Worm (Caenorhabditis elegans) whole organism, L4 larva: ENCODE data around the gene taf-11.3.

Experiments used
- D1046.2 ChIP-seq: fragments of 200-800 bp; sonication (Bioruptor generic); IDR thresholded peaks from 2 replicates; pipeline ENCODE4 v1.3.6; 2022; ENCODE audit warnings: missing genetic modification characterization, missing compliant biosample characterization
- F10B5.3 ChIP-seq: sonication (generic microtip); optimal IDR thresholded peaks from 2 replicates; lab custom pipeline; 2016; ENCODE audit warnings: mild to moderate bottlenecking, missing genetic modification characterization, missing compliant biosample characterization
- F26F4.8 ChIP-seq: fragments of 200-800 bp; sonication (Bioruptor generic); conservative IDR thresholded peaks from 2 replicates; pipeline ENCODE4 v1.3.6; 2022; ENCODE audit warnings: missing genetic modification characterization, missing compliant biosample characterization
- F37D6.2 ChIP-seq: sonication (generic microtip); optimal IDR thresholded peaks from 2 replicates; lab custom pipeline; 2016; ENCODE audit warnings: mild to moderate bottlenecking, missing genetic modification characterization, missing compliant biosample characterization
- Y5F2A.4 ChIP-seq: fragments of 200-800 bp; sonication (Bioruptor generic); optimal IDR thresholded peaks from 2 replicates; lab custom pipeline; 2018; ENCODE audit warnings: mild to moderate bottlenecking, missing genetic modification characterization, missing compliant biosample characterization
- aly-2 ChIP-seq: sonication (generic microtip); optimal IDR thresholded peaks from 2 replicates; lab custom pipeline; 2018; ENCODE audit warnings: missing biosample characterization, missing genetic modification characterization
- arid-1 ChIP-seq: fragments of 200-800 bp; sonication (Bioruptor generic); conservative IDR thresholded peaks from 2 replicates; pipeline ENCODE4 v1.3.6; 2022; ENCODE audit warnings: missing genetic modification reagents, missing genetic modification characterization, missing compliant biosample characterization
- ceh-28 ChIP-seq: fragments of 150-350 bp; optimal IDR thresholded peaks from 2 replicates; lab custom pipeline; 2014; ENCODE audit warnings: missing biosample characterization, missing genetic modification reagents, missing genetic modification characterization
- ceh-62 ChIP-seq: sonication (generic microtip); optimal IDR thresholded peaks from 2 replicates; lab custom pipeline; 2017; ENCODE audit warnings: missing biosample characterization, missing genetic modification characterization
- cey-2 ChIP-seq: sonication (generic microtip); optimal IDR thresholded peaks from 3 replicates; lab custom pipeline; 2017; ENCODE audit warnings: missing genetic modification characterization, mild to moderate bottlenecking, missing compliant biosample characterization, antibody characterized with exemption, borderline replicate concordance; ENCODE audit not compliant: insufficient read depth
- ctbp-1 ChIP-seq: fragments of 200-800 bp; sonication (Bioruptor generic); IDR thresholded peaks from 2 replicates; pipeline ENCODE4 v1.3.6; 2022; ENCODE audit warnings: missing genetic modification reagents, missing genetic modification characterization, missing compliant biosample characterization
- daf-16 ChIP-seq, 3 experiments: sonication (generic microtip); optimal IDR thresholded peaks; 2 replicates each; lab custom pipeline; 2016 to 2017; ENCODE audit warnings: missing genetic modification characterization in 3 of 3, missing genetic modification reagents in 3 of 3, mild to moderate bottlenecking in 2 of 3, missing compliant biosample characterization in 2 of 3, missing biosample characterization in 1 of 3, moderate library complexity in 1 of 3
- daf-19 ChIP-seq: fragments of 200-800 bp; sonication (Bioruptor generic); conservative IDR thresholded peaks from 2 replicates; pipeline ENCODE4 v1.3.6; 2022; ENCODE audit warnings: missing genetic modification characterization, missing compliant biosample characterization
- daf-8 ChIP-seq: fragments of 200-800 bp; sonication (Bioruptor generic); IDR thresholded peaks from 2 replicates; pipeline ENCODE4 v1.3.6; 2022; ENCODE audit warnings: missing genetic modification characterization, missing compliant biosample characterization
- dmd-9 ChIP-seq: fragments of 200-800 bp; sonication (Bioruptor generic); IDR thresholded peaks from 2 replicates; pipeline ENCODE4 v1.3.6; 2022; ENCODE audit warnings: missing genetic modification reagents, missing genetic modification characterization, missing compliant biosample characterization
- dpl-1 ChIP-seq: fragments of 150-350 bp; optimal IDR thresholded peaks from 2 replicates; lab custom pipeline; 2014; ENCODE audit warnings: missing biosample characterization, missing genetic modification reagents, missing genetic modification characterization
- egl-27 ChIP-seq: sonication (generic microtip); optimal IDR thresholded peaks from 3 replicates; lab custom pipeline; 2017; ENCODE audit warnings: missing biosample characterization, missing genetic modification reagents, missing genetic modification characterization
- fos-1 ChIP-seq: fragments of 150-350 bp; optimal IDR thresholded peaks from 2 replicates; lab custom pipeline; 2014; ENCODE audit warnings: missing biosample characterization, missing genetic modification characterization
- gei-8 ChIP-seq: fragments of 200-800 bp; sonication (Bioruptor generic); optimal IDR thresholded peaks from 2 replicates; lab custom pipeline; 2018; ENCODE audit warnings: mild to moderate bottlenecking, missing genetic modification characterization, missing compliant biosample characterization
- hlh-11 ChIP-seq: fragments of 200-800 bp; sonication (Bioruptor generic); optimal IDR thresholded peaks from 2 replicates; lab custom pipeline; 2018; ENCODE audit warnings: mild to moderate bottlenecking, missing genetic modification characterization, missing compliant biosample characterization
- lin-1 ChIP-seq: fragments of 200-800 bp; sonication (Bioruptor generic); IDR thresholded peaks from 2 replicates; pipeline ENCODE4 v1.3.6; 2022; ENCODE audit warnings: missing genetic modification reagents, missing genetic modification characterization, missing compliant biosample characterization
- lin-15B ChIP-seq: fragments of 150-350 bp; sonication (generic microtip); optimal IDR thresholded peaks from 3 replicates; lab custom pipeline; 2014; ENCODE audit warnings: missing biosample characterization, missing genetic modification characterization
- lin-38 ChIP-seq: fragments of 200-800 bp; sonication (Bioruptor generic); IDR thresholded peaks from 2 replicates; pipeline ENCODE4 v1.3.6; 2022; ENCODE audit warnings: missing genetic modification reagents, missing genetic modification characterization, missing compliant biosample characterization
- lin-39 ChIP-seq: fragments of 150-350 bp; optimal IDR thresholded peaks from 2 replicates; lab custom pipeline; 2014; ENCODE audit warnings: missing biosample characterization, missing genetic modification reagents, missing genetic modification characterization
- lir-3 ChIP-seq: sonication (generic microtip); optimal IDR thresholded peaks from 2 replicates; lab custom pipeline; 2016; ENCODE audit warnings: mild to moderate bottlenecking, missing genetic modification characterization, missing compliant biosample characterization
- lsy-2 ChIP-seq, 2 experiments: fragments of 150-350 bp in 1 of 2; sonication (generic microtip) in 1 of 2; optimal IDR thresholded peaks; 2 replicates each; lab custom pipeline; 2014 to 2017; ENCODE audit warnings: missing biosample characterization in 2 of 2, missing genetic modification characterization in 2 of 2
- madf-5 ChIP-seq, 2 experiments: fragments of 200-800 bp; sonication (Bioruptor generic); IDR thresholded peaks; 2 replicates each; pipeline ENCODE4 v1.3.6; 2022; ENCODE audit warnings: missing compliant biosample characterization in 2 of 2, missing genetic modification characterization in 2 of 2
- madf-9 ChIP-seq: fragments of 200-800 bp; sonication (Bioruptor generic); conservative IDR thresholded peaks from 2 replicates; pipeline ENCODE4 v1.3.6; 2022; ENCODE audit warnings: missing genetic modification reagents, missing genetic modification characterization, missing compliant biosample characterization
- mdt-29 ChIP-seq: fragments of 200-800 bp; sonication (Bioruptor generic); IDR thresholded peaks from 2 replicates; pipeline ENCODE4 v1.3.6; 2022; ENCODE audit warnings: missing genetic modification reagents, missing genetic modification characterization, missing compliant biosample characterization
- mes-2 ChIP-seq: sonication (generic microtip); optimal IDR thresholded peaks from 2 replicates; lab custom pipeline; 2016; ENCODE audit warnings: missing genotype, mild to moderate bottlenecking, missing genetic modification characterization, missing compliant biosample characterization; ENCODE audit not compliant: poor library complexity, severe bottlenecking
- mxl-2 ChIP-seq: fragments of 200-800 bp; sonication (Bioruptor generic); conservative IDR thresholded peaks from 2 replicates; pipeline ENCODE4 v1.3.6; 2022; ENCODE audit warnings: missing genetic modification reagents, missing genetic modification characterization, missing compliant biosample characterization
- mxl-3 ChIP-seq: fragments of 200-800 bp; sonication (Bioruptor generic); optimal IDR thresholded peaks from 2 replicates; lab custom pipeline; 2018; ENCODE audit warnings: mild to moderate bottlenecking, missing genetic modification characterization, missing compliant biosample characterization
- nhr-102 ChIP-seq: sonication (generic microtip); optimal IDR thresholded peaks from 2 replicates; lab custom pipeline; 2016; ENCODE audit warnings: mild to moderate bottlenecking, missing genetic modification characterization, moderate library complexity, missing compliant biosample characterization
- nhr-11 ChIP-seq: fragments of 150-350 bp; optimal IDR thresholded peaks from 2 replicates; lab custom pipeline; 2014; ENCODE audit warnings: missing biosample characterization, missing genetic modification characterization
- nhr-237 ChIP-seq: sonication (generic microtip); optimal IDR thresholded peaks from 2 replicates; lab custom pipeline; 2017; ENCODE audit warnings: missing biosample characterization, missing genetic modification characterization
- nhr-42 ChIP-seq: fragments of 200-800 bp; sonication (Bioruptor generic); IDR thresholded peaks from 2 replicates; pipeline ENCODE4 v1.3.6; 2022; ENCODE audit warnings: missing genetic modification characterization, missing compliant biosample characterization
- nhr-6 ChIP-seq: fragments of 150-350 bp; optimal IDR thresholded peaks from 2 replicates; lab custom pipeline; 2014; ENCODE audit warnings: missing biosample characterization, missing genetic modification characterization
- nhr-77 ChIP-seq: fragments of 150-350 bp; optimal IDR thresholded peaks from 2 replicates; lab custom pipeline; 2014; ENCODE audit warnings: missing biosample characterization, missing genetic modification characterization
- saeg-2 ChIP-seq: fragments of 200-800 bp; sonication (Bioruptor generic); IDR thresholded peaks from 2 replicates; pipeline ENCODE4 v1.3.6; 2022; ENCODE audit warnings: missing genetic modification reagents, missing genetic modification characterization, missing compliant biosample characterization
- sdz-12 ChIP-seq: fragments of 200-800 bp; sonication (Bioruptor generic); optimal IDR thresholded peaks from 2 replicates; lab custom pipeline; 2018; ENCODE audit warnings: mild to moderate bottlenecking, missing genetic modification characterization, missing compliant biosample characterization
- skn-1 ChIP-seq: fragments of 150-350 bp; optimal IDR thresholded peaks from 2 replicates; lab custom pipeline; 2014; ENCODE audit warnings: missing biosample characterization, missing genetic modification characterization
- snpc-1.2 ChIP-seq: fragments of 200-800 bp; sonication (Bioruptor generic); IDR thresholded peaks from 2 replicates; pipeline ENCODE4 v1.3.6; 2022; ENCODE audit warnings: missing genetic modification reagents, missing genetic modification characterization, missing compliant biosample characterization
- snpc-4 ChIP-seq: fragments of 150-350 bp; optimal IDR thresholded peaks from 2 replicates; lab custom pipeline; 2014; ENCODE audit warnings: missing biosample characterization, missing genetic modification characterization
- spr-3 ChIP-seq: fragments of 200-800 bp; sonication (Bioruptor generic); optimal IDR thresholded peaks from 2 replicates; lab custom pipeline; 2018; ENCODE audit warnings: mild to moderate bottlenecking, missing genetic modification characterization, missing compliant biosample characterization
- tra-1 ChIP-seq: fragments of 200-800 bp; sonication (Bioruptor generic); IDR thresholded peaks from 2 replicates; pipeline ENCODE4 v1.3.6; 2022; ENCODE audit warnings: missing genetic modification reagents, missing genetic modification characterization, missing compliant biosample characterization
- unc-39 ChIP-seq: sonication (generic microtip); optimal IDR thresholded peaks from 2 replicates; lab custom pipeline; 2017; ENCODE audit warnings: missing biosample characterization, missing genetic modification characterization
- unc-62 ChIP-seq, 3 experiments: fragments of 150-350 bp in 1 of 3; sonication (generic microtip); optimal IDR thresholded peaks in 2 of 3; peaks in 1 of 3; 1 replicate in 1 of 3; 2 replicates in 2 of 3; lab custom pipeline; 2014 to 2017; ENCODE audit warnings: missing biosample characterization in 3 of 3, missing genetic modification characterization in 3 of 3, missing genetic modification reagents in 3 of 3, missing genotype in 1 of 3
- zfp-3 ChIP-seq: fragments of 200-800 bp; sonication (Bioruptor generic); conservative IDR thresholded peaks from 2 replicates; pipeline ENCODE4 v1.3.6; 2022; ENCODE audit warnings: missing genetic modification reagents, missing genetic modification characterization, missing compliant biosample characterization
- zip-2 ChIP-seq: fragments of 150-350 bp; optimal IDR thresholded peaks from 2 replicates; lab custom pipeline; 2014; ENCODE audit warnings: missing biosample characterization, missing genetic modification characterization
- ztf-11 ChIP-seq: fragments of 150-350 bp; optimal IDR thresholded peaks from 2 replicates; lab custom pipeline; 2014; ENCODE audit warnings: missing biosample characterization, missing genetic modification characterization

The taf-11.3 gene

ce11 chrIII:10505943-10506698 is 1.1 kb upstream of the taf-11.3 start (continued):
- no peak for TF ChIP-seq zfp-3 (GFP tag; lab: Robert Waterston, UW)
- TF ChIP-seq mes-2 (tag; lab: Kevin White, UChicago) = peak; percentile 13
- TF ChIP-seq daf-8 = no peak
- TF ChIP-seq nhr-42 (GFP tag; lab: Robert Waterston, UW) = no peak
- TF ChIP-seq dmd-9 (GFP tag; lab: Robert Waterston, UW) = no peak
- TF ChIP-seq F10B5.3 (tag; lab: Kevin White, UChicago) = no peak
- no peak for TF ChIP-seq nhr-11 (tag; lab: Kevin White, UChicago)
- no peak for TF ChIP-seq madf-5 (GFP tag; IDR thresholded peaks at IDR 0.05; lab: Robert Waterston, UW)
- TF ChIP-seq snpc-4 (tag; lab: Kevin White, UChicago) = no peak
- TF ChIP-seq mdt-29 = no peak
- no peak; the same call in 1 of the 2 replicates for TF ChIP-seq tra-1 (GFP tag; lab: Robert Waterston, UW)
- no peak for TF ChIP-seq cey-2 (tag; lab: Kevin White, UChicago)
- no peak for TF ChIP-seq ceh-62 (tag; lab: Kevin White, UChicago)
- TF ChIP-seq nhr-77 = no peak
- TF ChIP-seq nhr-6 (tag; lab: Kevin White, UChicago) = no peak
- no peak for TF ChIP-seq nhr-237 (tag; lab: Kevin White, UChicago)
- no peak for TF ChIP-seq saeg-2
- TF ChIP-seq snpc-1.2 = peak; percentile 57
- TF ChIP-seq madf-9 (GFP tag; lab: Robert Waterston, UW) = no peak
- TF ChIP-seq D1046.2 (GFP tag; lab: Robert Waterston, UW) = no peak
- no peak for TF ChIP-seq hlh-11 (tag; lab: Kevin White, UChicago)
- TF ChIP-seq Y5F2A.4 (GFP tag; lab: Kevin White, UChicago) = peak; percentile 1
- peak; percentile 79 for TF ChIP-seq lin-38 (GFP tag; lab: Robert Waterston, UW)
- TF ChIP-seq ctbp-1 = 0 out of 2 replicates have a peak, but pooled peaks have one; percentile 28
- no peak for TF ChIP-seq ztf-11 (tag; lab: Kevin White, UChicago)
- no peak for TF ChIP-seq lin-39 (tag; lab: Kevin White, UChicago)
- TF ChIP-seq skn-1 (tag; lab: Kevin White, UChicago) = no peak
- TF ChIP-seq fos-1 (tag; lab: Kevin White, UChicago) = no peak
- no peak for TF ChIP-seq ceh-28
- no peak for TF ChIP-seq lsy-2 (tag; optimal IDR thresholded peaks at IDR 0.05; lab: Kevin White, UChicago)
- TF ChIP-seq unc-39 = no peak
- TF ChIP-seq egl-27 (tag; lab: Kevin White, UChicago) = no peak
- TF ChIP-seq sdz-12 (GFP tag; lab: Kevin White, UChicago) = no peak
- TF ChIP-seq mxl-2 (GFP tag; lab: Robert Waterston, UW) = no peak
- TF ChIP-seq zip-2 (tag; lab: Kevin White, UChicago) = no peak
- 0 out of 2 replicates have a peak, but pooled peaks have one; percentile 7 for TF ChIP-seq daf-19 (GFP tag; lab: Robert Waterston, UW)
- no peak for TF ChIP-seq daf-16 (GFP tag; optimal IDR thresholded peaks at IDR 0.05; lab: Kevin White, UChicago)
- TF ChIP-seq daf-16 (tag; optimal IDR thresholded peaks at IDR 0.05; lab: Kevin White, UChicago) = no peak
- TF ChIP-seq gei-8 (GFP tag; lab: Kevin White, UChicago) = peak; percentile 26
- no peak for TF ChIP-seq lin-15B
- TF ChIP-seq mxl-3 (GFP tag; lab: Kevin White, UChicago) = no peak

ce11 chrIII:10503753-10504152 is 1.3 kb downstream of the taf-11.3 start, which contains the start of gene rab-33:
Gene rab-33, minus strand, starts transcription at chrIII:10503853.
- TF ChIP-seq nhr-102 (tag; lab: Kevin White, UChicago) (no peak), D1046.2 (GFP tag; lab: Robert Waterston, UW) (no peak), lin-1 (GFP tag; lab: Robert Waterston, UW) (no peak), arid-1 (no peak), F37D6.2 (tag; lab: Kevin White, UChicago) (no peak), unc-62 (GFP tag; optimal IDR thresholded peaks at IDR 0.05 in 1 of 2; lab: Kevin White, UChicago) (no peak), unc-62 (tag; optimal IDR thresholded peaks at IDR 0.05; lab: Kevin White, UChicago) (no peak), lin-39 (tag; lab: Kevin White, UChicago) (no peak), F26F4.8 (GFP tag; lab: Robert Waterston, UW) (no peak), lir-3 (tag; lab: Kevin White, UChicago) (no peak), spr-3 (GFP tag; lab: Kevin White, UChicago) (no peak), dpl-1 (GFP tag; lab: Kevin White, UChicago) (no peak), aly-2 (tag; lab: Kevin White, UChicago) (no peak), Y5F2A.4 (GFP tag; lab: Kevin White, UChicago) (no peak)
